Fruit fly (Drosophila melanogaster): Measurements from ENCODE around the gene Bgb.

dm6 chr3L:1626924-1627323 is 12.6 kb upstream of the Bgb start:
- TF ChIP-seq h (optimal IDR thresholded peaks at IDR 0.05) (no peak), psq (optimal IDR thresholded peaks at IDR 0.05) (no peak), Sin3A (optimal IDR thresholded peaks at IDR 0.05) (no peak), insv (optimal IDR thresholded peaks at IDR 0.05) (no peak), ttk (optimal IDR thresholded peaks at IDR 0.05) (no peak)

Measured in Kc167 (cell line).